Fruit fly (Drosophila melanogaster) whole organism, embryonic: Measurements from ENCODE around the gene Pvf3.
A peak's percentile ranks its signal among the peaks of the same experiment; 100 is the strongest.

ENCODE experiments used
- Ada2b ChIP-seq: fragments of 200-800 bp; sonication (Bioruptor generic); IDR thresholded peaks from 2 replicates; pipeline ENCODE4 v1.3.6; 2022; ENCODE audit warnings: missing biosample characterization, missing genetic modification characterization
- Antp ChIP-seq: fragments of 200-800 bp; sonication (Bioruptor generic); optimal IDR thresholded peaks from 3 replicates; lab custom pipeline; 2016; ENCODE audit warnings: missing biosample characterization, missing genetic modification characterization
- CG11696 ChIP-seq: fragments of 200-800 bp; sonication (Bioruptor generic); IDR thresholded peaks from 2 replicates; pipeline ENCODE4 v1.3.6; 2022; ENCODE audit warnings: missing biosample characterization, missing genetic modification characterization
- CG11723 ChIP-seq: fragments of 200-800 bp; sonication (Bioruptor generic); optimal IDR thresholded peaks from 2 replicates; lab custom pipeline; 2017; ENCODE audit warnings: missing biosample characterization, mild to moderate bottlenecking, missing genetic modification characterization
- CG13624 ChIP-seq: fragments of 200-800 bp; sonication (Bioruptor generic); optimal IDR thresholded peaks from 2 replicates; lab custom pipeline; 2016; ENCODE audit warnings: missing biosample characterization, missing genetic modification characterization
- CG17912 ChIP-seq: fragments of 200-800 bp; sonication (Bioruptor generic); optimal IDR thresholded peaks from 2 replicates; lab custom pipeline; 2018; ENCODE audit warnings: missing biosample characterization, mild to moderate bottlenecking, missing genetic modification characterization
- CG18262 ChIP-seq: fragments of 200-800 bp; optimal IDR thresholded peaks from 3 replicates; lab custom pipeline; 2019; ENCODE audit warnings: missing biosample characterization, mild to moderate bottlenecking, missing genetic modification characterization, moderate library complexity
- CG32532 ChIP-seq: fragments of 200-800 bp; sonication (Bioruptor generic); IDR thresholded peaks from 2 replicates; pipeline ENCODE4 v1.3.6; 2022; ENCODE audit warnings: missing biosample characterization, missing genetic modification characterization
- CG3726 ChIP-seq: fragments of 200-800 bp; sonication (Bioruptor generic); IDR thresholded peaks from 3 replicates; pipeline ENCODE4, ENCODE4 v1.3.6; 2022; ENCODE audit warnings: missing biosample characterization, missing genetic modification characterization
- CG3995 ChIP-seq: fragments of 200-800 bp; sonication (Bioruptor generic); optimal IDR thresholded peaks from 3 replicates; lab custom pipeline; 2016; ENCODE audit warnings: missing biosample characterization, missing genetic modification characterization
- CG42726 ChIP-seq: fragments of 200-800 bp; sonication (Bioruptor generic); IDR thresholded peaks from 2 replicates; pipeline ENCODE4 v1.3.6; 2022; ENCODE audit warnings: missing biosample characterization, missing genetic modification characterization; ENCODE audit not compliant: partially characterized antibody
- CG43689 ChIP-seq: fragments of 200-800 bp; sonication (Bioruptor generic); IDR thresholded peaks from 2 replicates; pipeline ENCODE4 v1.3.6; 2022; ENCODE audit warnings: missing biosample characterization, missing genetic modification characterization
- CG5953 ChIP-seq: fragments of 200-800 bp; sonication (Bioruptor generic); IDR thresholded peaks from 2 replicates; pipeline ENCODE4 v1.3.6; 2022; ENCODE audit warnings: missing biosample characterization, missing genetic modification characterization
- CG7271 ChIP-seq: fragments of 200-800 bp; sonication (Bioruptor generic); optimal IDR thresholded peaks from 2 replicates; lab custom pipeline; 2018; ENCODE audit warnings: missing biosample characterization, mild to moderate bottlenecking, missing genetic modification characterization, moderate library complexity
- CG8281 ChIP-seq: fragments of 200-800 bp; sonication (Bioruptor generic); optimal IDR thresholded peaks from 2 replicates; lab custom pipeline; 2018; ENCODE audit warnings: missing biosample characterization, mild to moderate bottlenecking, missing genetic modification characterization, moderate library complexity
- CG8478 ChIP-seq: fragments of >200 bp; optimal IDR thresholded peaks from 2 replicates; lab custom pipeline; 2018
- CG8944 ChIP-seq: fragments of 200-800 bp; sonication (Bioruptor generic); optimal IDR thresholded peaks from 3 replicates; lab custom pipeline; 2016; ENCODE audit warnings: missing biosample characterization, missing genetic modification characterization
- CG9817 ChIP-seq: fragments of 200-800 bp; sonication (Bioruptor generic); optimal IDR thresholded peaks from 2 replicates; lab custom pipeline; 2018; ENCODE audit warnings: missing biosample characterization, mild to moderate bottlenecking, missing genetic modification characterization, moderate library complexity
- D19B ChIP-seq: fragments of 200-800 bp; sonication (Bioruptor generic); optimal IDR thresholded peaks from 2 replicates; lab custom pipeline; 2017; ENCODE audit warnings: missing biosample characterization, mild to moderate bottlenecking, missing genetic modification characterization
- Ets97D ChIP-seq: fragments of 200-800 bp; sonication (Bioruptor generic); optimal IDR thresholded peaks from 3 replicates; lab custom pipeline; 2016; ENCODE audit warnings: missing biosample characterization, missing genetic modification characterization
- H2.0 ChIP-seq: fragments of 200-800 bp; sonication (Bioruptor generic); IDR thresholded peaks from 2 replicates; pipeline ENCODE4 v1.3.6; 2022; ENCODE audit warnings: missing biosample characterization, missing genetic modification characterization
- HLH54F ChIP-seq: fragments of 200-800 bp; sonication (Bioruptor generic); optimal IDR thresholded peaks from 3 replicates; lab custom pipeline; 2016; ENCODE audit warnings: missing biosample characterization, missing genetic modification characterization
- Jarid2 ChIP-seq: fragments of 200-800 bp; sonication (Bioruptor generic); optimal IDR thresholded peaks from 3 replicates; lab custom pipeline; 2017; ENCODE audit warnings: mild to moderate bottlenecking, missing biosample characterization, missing genetic modification reagents, missing genetic modification characterization
- NC2β ChIP-seq: fragments of 200-800 bp; sonication (Bioruptor generic); optimal IDR thresholded peaks from 2 replicates; lab custom pipeline; 2016; ENCODE audit warnings: missing biosample characterization, missing genetic modification characterization
- Neu2 ChIP-seq: fragments of 200-800 bp; sonication (Bioruptor generic); optimal IDR thresholded peaks from 3 replicates; lab custom pipeline; 2016; ENCODE audit warnings: missing biosample characterization, missing genetic modification characterization, borderline replicate concordance
- Spps ChIP-seq: fragments of 200-800 bp; sonication (Bioruptor generic); optimal IDR thresholded peaks from 2 replicates; lab custom pipeline; 2018; ENCODE audit warnings: missing biosample characterization, mild to moderate bottlenecking, missing genetic modification characterization
- Sry-δ ChIP-seq: fragments of 200-800 bp; sonication (Bioruptor generic); optimal IDR thresholded peaks from 2 replicates; lab custom pipeline; 2016; ENCODE audit warnings: missing biosample characterization, missing genetic modification characterization
- Xbp1 ChIP-seq: fragments of 200-800 bp; sonication (Bioruptor generic); optimal IDR thresholded peaks from 3 replicates; lab custom pipeline; 2016; ENCODE audit warnings: missing biosample characterization, mild to moderate bottlenecking, missing genetic modification characterization
- bbx ChIP-seq: fragments of 200-800 bp; sonication (Bioruptor generic); IDR thresholded peaks from 2 replicates; pipeline ENCODE4 v1.3.6; 2022; ENCODE audit warnings: missing biosample characterization, missing genetic modification characterization; ENCODE audit not compliant: partially characterized antibody
- br ChIP-seq: fragments of >200 bp; optimal IDR thresholded peaks from 2 replicates; lab custom pipeline; 2017
- chif ChIP-seq, 2 experiments: fragments of 200-800 bp; sonication (Bioruptor generic); optimal IDR thresholded peaks; 3 replicates each; lab custom pipeline; 2016; ENCODE audit warnings: missing biosample characterization in 2 of 2, missing genetic modification characterization in 2 of 2
- chinmo ChIP-seq: fragments of 200-800 bp; sonication (Bioruptor generic); IDR thresholded peaks from 4 replicates; pipeline ENCODE4 v1.3.6; 2022; ENCODE audit warnings: missing biosample characterization, missing genetic modification characterization; ENCODE audit not compliant: partially characterized antibody
- dm ChIP-seq: fragments of 200-800 bp; sonication (Bioruptor generic); optimal IDR thresholded peaks from 3 replicates; lab custom pipeline; 2016; ENCODE audit warnings: missing biosample characterization, missing genetic modification characterization
- en ChIP-seq: fragments of 200-800 bp; sonication (Bioruptor generic); optimal IDR thresholded peaks from 2 replicates; lab custom pipeline; 2016; ENCODE audit warnings: missing biosample characterization, missing genetic modification characterization
- ewg ChIP-seq: fragments of 200-800 bp; sonication (Bioruptor generic); optimal IDR thresholded peaks from 3 replicates; lab custom pipeline; 2017; ENCODE audit warnings: mild to moderate bottlenecking, missing biosample characterization, missing genetic modification reagents, missing genetic modification characterization
- fd102C ChIP-seq: fragments of 200-800 bp; sonication (Bioruptor generic); optimal IDR thresholded peaks from 2 replicates; lab custom pipeline; 2018; ENCODE audit warnings: missing biosample characterization, mild to moderate bottlenecking, missing genetic modification characterization, moderate library complexity
- gce ChIP-seq: fragments of 200-800 bp; sonication (Bioruptor generic); IDR thresholded peaks from 3 replicates; pipeline ENCODE4 v1.3.6; 2022; ENCODE audit warnings: missing biosample characterization, missing genetic modification characterization
- grn ChIP-seq: fragments of 200-800 bp; sonication (Bioruptor generic); optimal IDR thresholded peaks from 3 replicates; lab custom pipeline; 2017; ENCODE audit warnings: missing biosample characterization, missing genetic modification characterization
- ken ChIP-seq: fragments of 200-800 bp; sonication (Bioruptor generic); IDR thresholded peaks from 3 replicates; pipeline ENCODE4 v1.3.6; 2022; ENCODE audit warnings: missing biosample characterization, missing genetic modification characterization
- kni ChIP-seq: fragments of 200-800 bp; sonication (Bioruptor generic); optimal IDR thresholded peaks from 3 replicates; lab custom pipeline; 2017; ENCODE audit warnings: mild to moderate bottlenecking, missing biosample characterization, missing genetic modification reagents, missing genetic modification characterization
- oc ChIP-seq: fragments of 200-800 bp; sonication (Bioruptor generic); optimal IDR thresholded peaks from 2 replicates; lab custom pipeline; 2018; ENCODE audit warnings: missing biosample characterization, mild to moderate bottlenecking, missing genetic modification characterization, moderate library complexity
- salm ChIP-seq: fragments of 200-800 bp; sonication (Bioruptor generic); optimal IDR thresholded peaks from 2 replicates; lab custom pipeline; 2018; ENCODE audit warnings: missing biosample characterization, mild to moderate bottlenecking, missing genetic modification characterization
- sc ChIP-seq, 3 experiments: fragments of >200 bp in 2 of 3; fragments of 200-800 bp in 1 of 3; sonication (Bioruptor generic) in 1 of 3; optimal IDR thresholded peaks; 2 replicates in 2 of 3; 3 replicates in 1 of 3; lab custom pipeline; 2017; ENCODE audit warnings: mild to moderate bottlenecking in 1 of 3, missing biosample characterization in 1 of 3, missing genetic modification characterization in 1 of 3, missing genetic modification reagents in 1 of 3
- slou ChIP-seq: fragments of 200-800 bp; sonication (Bioruptor generic); optimal IDR thresholded peaks from 3 replicates; lab custom pipeline; 2016; ENCODE audit warnings: missing biosample characterization, missing genetic modification characterization
- sug ChIP-seq: fragments of 200-800 bp; optimal IDR thresholded peaks from 2 replicates; lab custom pipeline; 2019; ENCODE audit warnings: missing biosample characterization, mild to moderate bottlenecking, missing genetic modification characterization, moderate library complexity
- toy ChIP-seq: fragments of 200-800 bp; sonication (Bioruptor generic); IDR thresholded peaks from 2 replicates; pipeline ENCODE4 v1.3.6; 2022; ENCODE audit warnings: missing biosample characterization, missing genetic modification characterization
- vfl ChIP-seq: fragments of 200-800 bp; sonication (Bioruptor generic); optimal IDR thresholded peaks from 2 replicates; lab custom pipeline; 2016; ENCODE audit warnings: missing biosample characterization, missing genetic modification characterization
- vnd ChIP-seq: fragments of 200-800 bp; sonication (Bioruptor generic); IDR thresholded peaks from 3 replicates; pipeline ENCODE4 v1.3.6; 2022; ENCODE audit warnings: missing biosample characterization, missing genetic modification characterization; ENCODE audit not compliant: partially characterized antibody
- zf30C ChIP-seq: fragments of 200-800 bp; sonication (Bioruptor generic); optimal IDR thresholded peaks from 3 replicates; lab custom pipeline; 2018; ENCODE audit warnings: missing biosample characterization, mild to moderate bottlenecking, missing genetic modification characterization

Gene Pvf3

DNA sequence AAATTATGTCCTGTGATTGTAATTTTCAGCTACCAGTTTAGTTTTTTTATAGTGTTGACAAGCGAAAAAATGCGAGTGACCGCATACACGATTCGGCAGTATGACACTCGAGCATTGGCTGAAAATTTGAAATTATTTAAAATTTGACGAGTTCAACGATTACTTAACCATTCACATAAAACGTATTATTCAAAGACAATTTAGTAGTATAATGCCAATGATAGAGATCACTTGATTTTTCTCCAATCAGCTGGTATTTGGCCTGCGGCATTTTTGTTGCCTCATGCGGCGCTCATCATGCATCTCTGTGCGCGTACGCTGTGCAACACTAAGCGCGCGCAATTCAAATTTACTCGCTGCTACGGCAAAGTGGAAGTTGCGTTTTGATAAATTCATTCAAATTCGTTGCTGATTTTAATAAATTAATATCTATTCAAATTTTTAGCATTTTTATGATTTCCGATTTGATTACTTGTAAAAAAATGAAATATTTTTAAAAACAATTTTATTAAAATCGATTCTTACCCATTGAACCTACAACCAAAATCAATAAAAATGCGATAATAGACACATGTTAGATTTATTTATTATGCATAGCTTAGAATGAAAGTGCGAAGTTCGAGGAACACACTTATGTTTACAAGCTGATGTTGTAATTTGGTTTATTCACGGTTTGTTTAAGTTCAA lies 37.0 kb upstream of the Pvf3 start, which contains the start of gene CG4497 (continued):
- TF ChIP-seq grn (peak; percentile 44), dm (GFP tag; lab: Kevin White, UChicago) (peak; percentile 92), CG3995 (GFP tag; lab: Kevin White, UChicago) (peak; percentile 64), fd102C (peak; percentile 9), CG8944 (GFP tag; lab: Kevin White, UChicago) (peak; percentile 96), CG13624 (peak; percentile 96), CG8478 (lab: Kevin White, UChicago) (no peak), kni (GFP tag; lab: Kevin White, UChicago) (peak; percentile 69), CG11723 (peak; percentile 83), sc (optimal IDR thresholded peaks at IDR 0.05; lab: Kevin White, UChicago) (no peak), sc (GFP tag; optimal IDR thresholded peaks at IDR 0.05; lab: Kevin White, UChicago) (peak; percentile 73), CG3726 (GFP tag; lab: Robert Waterston, UW) (peak; percentile 86; the same call in 2 of the 3 replicates), en (GFP tag; lab: Kevin White, UChicago) (peak; percentile 86), NC2β (peak; percentile 89), gce (peak; percentile 75; the same call in 2 of the 3 replicates), ewg (GFP tag; lab: Kevin White, UChicago) (peak; percentile 89), CG5953 (GFP tag; lab: Robert Waterston, UW) (peak; percentile 82), CG42726 (peak; percentile 69; the same call in 1 of the 2 replicates), HLH54F (peak; percentile 98), CG8281 (tag; lab: Kevin White, UChicago) (peak; percentile 53), toy (peak; percentile 76), chif (GFP tag; optimal IDR thresholded peaks at IDR 0.05; lab: Kevin White, UChicago) (peak; percentile 94 to 95), Spps (tag; lab: Kevin White, UChicago) (peak; percentile 56), D19B (peak; percentile 70), CG7271 (tag; lab: Kevin White, UChicago) (no peak), Xbp1 (peak; percentile 97), ken (GFP tag; lab: Robert Waterston, UW) (peak; percentile 97), bbx (GFP tag; lab: Robert Waterston, UW) (0 out of 2 replicates have a peak, but pooled peaks have one; percentile 44), Sry-δ (GFP tag; lab: Kevin White, UChicago) (peak; percentile 75), CG11696 (peak; percentile 51; the same call in 1 of the 2 replicates), Jarid2 (peak; percentile 54), br (lab: Kevin White, UChicago) (no peak), CG17912 (peak; percentile 48), zf30C (GFP tag; lab: Kevin White, UChicago) (no peak), H2.0 (GFP tag; lab: Robert Waterston, UW) (peak; percentile 95), oc (tag; lab: Kevin White, UChicago) (peak; percentile 20), vnd (peak; percentile 89), Ada2b (GFP tag; lab: Robert Waterston, UW) (peak; percentile 93), chinmo (GFP tag; lab: Robert Waterston, UW) (no peak), Neu2 (peak; percentile 49), CG43689 (GFP tag; lab: Robert Waterston, UW) (peak; percentile 84), CG18262 (tag; lab: Kevin White, UChicago) (peak; percentile 83), salm (tag; lab: Kevin White, UChicago) (no peak), vfl (GFP tag; lab: Kevin White, UChicago) (peak; percentile 94), slou (GFP tag; lab: Kevin White, UChicago) (peak; percentile 93), sug (tag; lab: Kevin White, UChicago) (peak; percentile 92), Antp (GFP tag; lab: Kevin White, UChicago) (peak; percentile 96), CG32532 (GFP tag; lab: Robert Waterston, UW) (peak; percentile 91), Ets97D (peak; percentile 93), CG9817 (tag; lab: Kevin White, UChicago) (peak; percentile 95)
